Worm (Caenorhabditis elegans) whole organism, young adult: Measurements from ENCODE around the gene arrd-11.
A peak's percentile ranks its signal among the peaks of the same experiment; 100 is the strongest.

Experiments
- B0035.1 ChIP-seq: sonication (generic microtip); optimal IDR thresholded peaks from 2 replicates; lab custom pipeline; 2016; ENCODE audit warnings: missing genetic modification characterization, mild to moderate bottlenecking, missing compliant biosample characterization, missing genotype, missing genetic modification reagents
- C06A6.2 ChIP-seq: fragments of 200-800 bp; sonication (Bioruptor generic); conservative IDR thresholded peaks from 2 replicates; pipeline ENCODE4 v1.3.6; 2022; ENCODE audit warnings: missing genetic modification characterization, missing compliant biosample characterization
- F10E7.11 ChIP-seq: sonication (generic microtip); optimal IDR thresholded peaks from 2 replicates; lab custom pipeline; 2017; ENCODE audit warnings: mild to moderate bottlenecking, missing genetic modification characterization, moderate library complexity, missing compliant biosample characterization
- F57A8.1 ChIP-seq: fragments of 200-800 bp; sonication (Bioruptor generic); optimal IDR thresholded peaks from 2 replicates; lab custom pipeline; 2018; ENCODE audit warnings: mild to moderate bottlenecking, missing genetic modification characterization, moderate library complexity, missing compliant biosample characterization
- K12H6.12 ChIP-seq: fragments of 200-800 bp; sonication (Bioruptor generic); optimal IDR thresholded peaks from 2 replicates; lab custom pipeline; 2018; ENCODE audit warnings: mild to moderate bottlenecking, missing genetic modification characterization, missing compliant biosample characterization
- T07F8.4 ChIP-seq: sonication (generic microtip); optimal IDR thresholded peaks from 2 replicates; lab custom pipeline; 2016; ENCODE audit warnings: mild to moderate bottlenecking, missing genetic modification characterization, moderate library complexity, missing compliant biosample characterization
- Y53F4B.3 ChIP-seq: fragments of 200-800 bp; sonication (Bioruptor generic); IDR thresholded peaks from 2 replicates; pipeline ENCODE4 v1.3.6; 2022; ENCODE audit warnings: missing genetic modification reagents, missing genetic modification characterization, missing compliant biosample characterization
- Y95B8A.8 ChIP-seq: fragments of 200-800 bp; sonication (Bioruptor generic); IDR thresholded peaks from 2 replicates; pipeline ENCODE4 v1.3.6; 2022; ENCODE audit warnings: missing genetic modification reagents, missing genetic modification characterization, missing compliant biosample characterization
- aptf-2 ChIP-seq: fragments of 200-800 bp; sonication (Bioruptor generic); conservative IDR thresholded peaks from 2 replicates; pipeline ENCODE4 v1.3.6; 2022; ENCODE audit warnings: missing genetic modification reagents, missing genetic modification characterization, missing compliant biosample characterization
- athp-1 ChIP-seq: sonication (generic microtip); optimal IDR thresholded peaks from 2 replicates; lab custom pipeline; 2017; ENCODE audit warnings: mild to moderate bottlenecking, missing genetic modification characterization, missing compliant biosample characterization
- attf-3 ChIP-seq: fragments of 200-800 bp; sonication (Bioruptor generic); conservative IDR thresholded peaks from 2 replicates; pipeline ENCODE4 v1.3.6; 2022; ENCODE audit warnings: missing genetic modification reagents, missing genetic modification characterization, missing compliant biosample characterization
- attf-6 ChIP-seq: fragments of 200-800 bp; sonication (Bioruptor generic); IDR thresholded peaks from 2 replicates; pipeline ENCODE4 v1.3.6; 2022; ENCODE audit warnings: missing genetic modification reagents, missing genetic modification characterization, missing compliant biosample characterization
- cebp-1 ChIP-seq, 2 experiments: fragments of 200-800 bp in 1 of 2; sonication (Bioruptor generic) in 1 of 2; sonication (generic microtip) in 1 of 2; IDR thresholded peaks in 1 of 2; optimal IDR thresholded peaks in 1 of 2; 2 replicates each; pipeline versions ENCODE4 v1.3.6 to Lab custom; 2017 to 2022; ENCODE audit warnings: missing compliant biosample characterization in 2 of 2, missing genetic modification characterization in 2 of 2, mild to moderate bottlenecking in 1 of 2, missing genetic modification reagents in 1 of 2, moderate library complexity in 1 of 2
- ceh-27 ChIP-seq: fragments of 200-800 bp; sonication (Bioruptor generic); optimal IDR thresholded peaks from 2 replicates; lab custom pipeline; 2018; ENCODE audit warnings: mild to moderate bottlenecking, missing genetic modification characterization, moderate library complexity, missing compliant biosample characterization
- dox-1 ChIP-seq: fragments of 200-800 bp; sonication (Bioruptor generic); IDR thresholded peaks from 2 replicates; pipeline ENCODE4 v1.3.6; 2022; ENCODE audit warnings: missing genetic modification reagents, missing genetic modification characterization, missing compliant biosample characterization
- dpl-1 ChIP-seq: fragments of 150-350 bp; optimal IDR thresholded peaks from 2 replicates; lab custom pipeline; 2014; ENCODE audit warnings: missing biosample characterization, missing genetic modification reagents, missing genetic modification characterization
- efl-1 ChIP-seq: fragments of 150-350 bp; optimal IDR thresholded peaks from 2 replicates; lab custom pipeline; 2014; ENCODE audit warnings: missing biosample characterization, missing genetic modification reagents, missing genetic modification characterization
- egl-18 ChIP-seq: fragments of 200-800 bp; sonication (Bioruptor generic); IDR thresholded peaks from 2 replicates; pipeline ENCODE4 v1.3.6; 2022; ENCODE audit warnings: missing genetic modification reagents, missing genetic modification characterization, missing compliant biosample characterization
- egrh-3 ChIP-seq: fragments of 200-800 bp; sonication (Bioruptor generic); IDR thresholded peaks from 2 replicates; pipeline ENCODE4 v1.3.6; 2022; ENCODE audit warnings: missing genetic modification reagents, missing genetic modification characterization, missing compliant biosample characterization
- hlh-12 ChIP-seq: sonication (generic microtip); optimal IDR thresholded peaks from 2 replicates; lab custom pipeline; 2016; ENCODE audit warnings: missing genetic modification characterization, missing compliant biosample characterization
- hmg-20 ChIP-seq: fragments of 200-800 bp; sonication (Bioruptor generic); IDR thresholded peaks from 2 replicates; pipeline ENCODE4 v1.3.6; 2022; ENCODE audit warnings: missing genetic modification reagents, missing genetic modification characterization, missing compliant biosample characterization
- hrde-1 ChIP-seq: sonication (generic microtip); optimal IDR thresholded peaks from 2 replicates; lab custom pipeline; 2016; ENCODE audit warnings: missing genetic modification characterization, mild to moderate bottlenecking, missing compliant biosample characterization, moderate library complexity, missing genotype, missing genetic modification reagents, borderline replicate concordance
- let-526 ChIP-seq: fragments of 200-800 bp; sonication (Bioruptor generic); IDR thresholded peaks from 2 replicates; pipeline ENCODE4 v1.3.6; 2022; ENCODE audit warnings: missing genetic modification reagents, missing genetic modification characterization, missing compliant biosample characterization
- lin-35 ChIP-seq, 3 experiments: fragments of 150-350 bp in 2 of 3; sonication (generic microtip) in 1 of 3; optimal IDR thresholded peaks; 2 replicates each; lab custom pipeline; 2014 to 2018; ENCODE audit warnings: missing biosample characterization in 3 of 3, missing genetic modification characterization in 3 of 3, missing genetic modification reagents in 3 of 3
- madf-8 ChIP-seq: fragments of 200-800 bp; sonication (Bioruptor generic); conservative IDR thresholded peaks from 2 replicates; pipeline ENCODE4 v1.3.6; 2022; ENCODE audit warnings: missing genetic modification reagents, missing genetic modification characterization, missing compliant biosample characterization
- nhr-179 ChIP-seq: sonication (generic microtip); optimal IDR thresholded peaks from 2 replicates; lab custom pipeline; 2016; ENCODE audit warnings: mild to moderate bottlenecking, missing genetic modification characterization, missing compliant biosample characterization
- sdz-38 ChIP-seq: sonication (generic microtip); optimal IDR thresholded peaks from 2 replicates; lab custom pipeline; 2016; ENCODE audit warnings: missing genotype, missing genetic modification characterization, missing compliant biosample characterization
- snpc-1.3 ChIP-seq: sonication (generic microtip); optimal IDR thresholded peaks from 2 replicates; lab custom pipeline; 2017; ENCODE audit warnings: missing genetic modification characterization, mild to moderate bottlenecking, missing compliant biosample characterization, antibody characterized with exemption, moderate library complexity, missing genotype, missing genetic modification reagents; ENCODE audit not compliant: insufficient read depth
- snpc-4 ChIP-seq, 5 experiments: fragments of 150-350 bp in 1 of 5; sonication (generic microtip) in 4 of 5; optimal IDR thresholded peaks; 2 replicates each; lab custom pipeline; 2014 to 2018; ENCODE audit warnings: missing genetic modification characterization in 5 of 5, missing biosample characterization in 3 of 5, antibody characterized with exemption in 2 of 5, mild to moderate bottlenecking in 2 of 5, missing compliant biosample characterization in 2 of 5, missing genotype in 2 of 5, moderate library complexity in 2 of 5, missing genetic modification reagents in 1 of 5
- somi-1 ChIP-seq: fragments of 200-800 bp; sonication (Bioruptor generic); optimal IDR thresholded peaks from 2 replicates; lab custom pipeline; 2018; ENCODE audit warnings: mild to moderate bottlenecking, missing genetic modification characterization, missing compliant biosample characterization
- sptf-2 ChIP-seq: fragments of 200-800 bp; sonication (Bioruptor generic); optimal IDR thresholded peaks from 2 replicates; lab custom pipeline; 2018; ENCODE audit warnings: mild to moderate bottlenecking, missing genetic modification characterization, missing compliant biosample characterization
- tbp1 ChIP-seq: fragments of 200-800 bp; sonication (Bioruptor generic); optimal IDR thresholded peaks from 2 replicates; lab custom pipeline; 2018; ENCODE audit warnings: mild to moderate bottlenecking, missing genetic modification characterization, missing compliant biosample characterization
- unc-62 ChIP-seq: fragments of 150-350 bp; optimal IDR thresholded peaks from 2 replicates; lab custom pipeline; 2014; ENCODE audit warnings: missing biosample characterization, missing genetic modification reagents, missing genetic modification characterization
- xnd-1 ChIP-seq: sonication (generic microtip); optimal IDR thresholded peaks from 2 replicates; lab custom pipeline; 2016; ENCODE audit warnings: missing genotype, missing genetic modification reagents, missing genetic modification characterization, missing compliant biosample characterization
- zfh-2 ChIP-seq: fragments of 200-800 bp; sonication (Bioruptor generic); conservative IDR thresholded peaks from 2 replicates; pipeline ENCODE4 v1.3.6; 2022; ENCODE audit warnings: missing genetic modification reagents, missing genetic modification characterization, missing compliant biosample characterization
- ztf-28 ChIP-seq: fragments of 200-800 bp; sonication (Bioruptor generic); IDR thresholded peaks from 2 replicates; pipeline ENCODE4 v1.3.6; 2022; ENCODE audit warnings: missing genetic modification reagents, missing genetic modification characterization, missing compliant biosample characterization

Gene arrd-11

ce11 chrII:13717393-13718367 lies 45.5 kb upstream of the arrd-11 start (continued):
- TF ChIP-seq efl-1 (GFP tag; lab: Kevin White, UChicago), result peak; percentile 50
- no peak for TF ChIP-seq lin-35 (GFP tag; optimal IDR thresholded peaks at IDR 0.05; lab: Kevin White, UChicago)
- no peak for TF ChIP-seq sptf-2 (GFP tag; lab: Kevin White, UChicago)
- no peak for TF ChIP-seq hlh-12 (tag; lab: Kevin White, UChicago)
- no peak for TF ChIP-seq B0035.1
- TF ChIP-seq snpc-1.3, result no peak
- TF ChIP-seq tbp1 (GFP tag; lab: Kevin White, UChicago), result peak; percentile 60
- no peak for TF ChIP-seq ztf-28
- peak; percentile 63 for TF ChIP-seq snpc-4 (GFP tag; optimal IDR thresholded peaks at IDR 0.05; lab: Kevin White, UChicago)
- peak in 3 of 4 experiments; percentile 76 to 95 (median 89) for TF ChIP-seq snpc-4 (tag; optimal IDR thresholded peaks at IDR 0.05; lab: Kevin White, UChicago)
- TF ChIP-seq zfh-2 (GFP tag; lab: Robert Waterston, UW), result peak; percentile 30; the same call in 1 of the 2 replicates
- no peak for TF ChIP-seq athp-1 (tag; lab: Kevin White, UChicago)
- no peak for TF ChIP-seq hrde-1

- TF ChIP-seq Y95B8A.8 (GFP tag; lab: Robert Waterston, UW) (no peak), egl-18 (GFP tag; lab: Robert Waterston, UW) (no peak), attf-6 (no peak), attf-3 (GFP tag; lab: Robert Waterston, UW) (no peak), T07F8.4 (tag; lab: Kevin White, UChicago) (no peak), ceh-27 (GFP tag; lab: Kevin White, UChicago) (no peak), C06A6.2 (GFP tag; lab: Robert Waterston, UW) (no peak), egrh-3 (GFP tag; lab: Robert Waterston, UW) (no peak), hmg-20 (GFP tag; lab: Robert Waterston, UW) (no peak), cebp-1 (GFP tag; IDR thresholded peaks at IDR 0.05; lab: Robert Waterston, UW) (no peak), cebp-1 (tag; optimal IDR thresholded peaks at IDR 0.05; lab: Kevin White, UChicago) (no peak), nhr-179 (tag; lab: Kevin White, UChicago) (no peak), K12H6.12 (no peak), Y53F4B.3 (GFP tag; lab: Robert Waterston, UW) (no peak), xnd-1 (tag; lab: Kevin White, UChicago) (no peak), somi-1 (GFP tag; lab: Kevin White, UChicago) (no peak), madf-8 (no peak), unc-62 (GFP tag; lab: Kevin White, UChicago) (no peak), let-526 (GFP tag; lab: Robert Waterston, UW) (no peak)
- TF ChIP-seq, all 124 proteins: peak for 0
Measured at ce11 chrII:13720650-13721049, 42.6 kb upstream of the arrd-11 start.

ce11 chrII:13721218-13721617 lies 42.0 kb upstream of the arrd-11 start, which contains the start of gene sre-46:
Gene sre-46 (minus strand): TSS chrII:13721318.
- TF ChIP-seq Y95B8A.8 (GFP tag; lab: Robert Waterston, UW), result no peak
- TF ChIP-seq aptf-2 (GFP tag; lab: Robert Waterston, UW), result no peak
- no peak for TF ChIP-seq sdz-38
- no peak for TF ChIP-seq F10E7.11
- TF ChIP-seq dpl-1, result no peak
- no peak for TF ChIP-seq F57A8.1 (GFP tag; lab: Kevin White, UChicago)
- TF ChIP-seq dox-1, result no peak
- TF ChIP-seq somi-1 (GFP tag; lab: Kevin White, UChicago), result no peak
- TF ChIP-seq, all 124 proteins: peak for 0
